Fruit fly (Drosophila melanogaster) whole organism, embryonic: ENCODE measurements around the gene CG13720.

ENCODE experiments used
- Ada2b ChIP-seq: fragments of 200-800 bp; sonication (Bioruptor generic); IDR thresholded peaks from 2 replicates; pipeline ENCODE4 v1.3.6; 2022; ENCODE audit warnings: missing biosample characterization, missing genetic modification characterization
- Adf1 ChIP-seq: fragments of 200-800 bp; sonication (Bioruptor generic); IDR thresholded peaks from 2 replicates; pipeline ENCODE4 v1.3.6; 2022; ENCODE audit warnings: missing biosample characterization, missing genetic modification characterization
- Awh ChIP-seq: fragments of 200-800 bp; sonication (Bioruptor generic); IDR thresholded peaks from 2 replicates; pipeline ENCODE4, ENCODE4 v1.3.6; 2022; ENCODE audit warnings: missing biosample characterization, missing genetic modification characterization
- BtbVII ChIP-seq: fragments of 200-800 bp; sonication (Bioruptor generic); optimal IDR thresholded peaks from 3 replicates; lab custom pipeline; 2017; ENCODE audit warnings: missing biosample characterization, mild to moderate bottlenecking, missing genetic modification characterization
- CG10462 ChIP-seq: fragments of 200-800 bp; sonication (Bioruptor generic); optimal IDR thresholded peaks from 2 replicates; lab custom pipeline; 2016; ENCODE audit warnings: missing biosample characterization, missing genetic modification characterization
- CG11398 ChIP-seq: fragments of 200-800 bp; sonication (Bioruptor generic); optimal IDR thresholded peaks from 2 replicates; lab custom pipeline; 2016; ENCODE audit warnings: missing biosample characterization, missing genetic modification characterization
- CG11504 ChIP-seq: fragments of 200-800 bp; sonication (Bioruptor generic); optimal IDR thresholded peaks from 3 replicates; lab custom pipeline; 2019; ENCODE audit warnings: missing biosample characterization, mild to moderate bottlenecking, missing genetic modification characterization, moderate library complexity
- CG11696 ChIP-seq: fragments of 200-800 bp; sonication (Bioruptor generic); IDR thresholded peaks from 2 replicates; pipeline ENCODE4 v1.3.6; 2022; ENCODE audit warnings: missing biosample characterization, missing genetic modification characterization
- CG13775 ChIP-seq: fragments of 200-800 bp; sonication (Bioruptor generic); optimal IDR thresholded peaks from 3 replicates; lab custom pipeline; 2017; ENCODE audit warnings: missing biosample characterization, mild to moderate bottlenecking, missing genetic modification characterization
- CG1603 ChIP-seq: fragments of 200-800 bp; sonication (Bioruptor generic); optimal IDR thresholded peaks from 2 replicates; lab custom pipeline; 2019; ENCODE audit warnings: missing biosample characterization, mild to moderate bottlenecking, missing genetic modification characterization, moderate library complexity
- CG1792 ChIP-seq: fragments of 200-800 bp; sonication (Bioruptor generic); optimal IDR thresholded peaks from 2 replicates; lab custom pipeline; 2016; ENCODE audit warnings: missing biosample characterization, missing genetic modification characterization
- CG2199 ChIP-seq: fragments of 200-800 bp; sonication (Bioruptor generic); IDR thresholded peaks from 3 replicates; pipeline ENCODE4 v1.3.6; 2022; ENCODE audit warnings: missing biosample characterization, missing genetic modification characterization
- CG2202 ChIP-seq: fragments of 200-800 bp; sonication (Bioruptor generic); optimal IDR thresholded peaks from 2 replicates; lab custom pipeline; 2018; ENCODE audit warnings: missing biosample characterization, mild to moderate bottlenecking, missing genetic modification characterization
- CG2875 ChIP-seq: fragments of 200-800 bp; sonication (Bioruptor generic); optimal IDR thresholded peaks from 2 replicates; lab custom pipeline; 2017; ENCODE audit warnings: missing biosample characterization, mild to moderate bottlenecking, missing genetic modification characterization, missing genetic modification reagents
- CG30431 ChIP-seq: fragments of 200-800 bp; sonication (Bioruptor generic); optimal IDR thresholded peaks from 2 replicates; lab custom pipeline; 2017; ENCODE audit warnings: missing biosample characterization, missing genetic modification characterization
- CG33213 ChIP-seq: fragments of 200-800 bp; sonication (Bioruptor generic); optimal IDR thresholded peaks from 3 replicates; lab custom pipeline; 2016; ENCODE audit warnings: missing biosample characterization, missing genetic modification characterization
- CG5180 ChIP-seq: fragments of 200-800 bp; sonication (Bioruptor generic); optimal IDR thresholded peaks from 3 replicates; lab custom pipeline; 2017; ENCODE audit warnings: missing biosample characterization, missing genetic modification characterization, mild to moderate bottlenecking, moderate library complexity, missing genetic modification reagents
- CG7928 ChIP-seq: fragments of 200-800 bp; sonication (Bioruptor generic); optimal IDR thresholded peaks from 2 replicates; lab custom pipeline; 2017; ENCODE audit warnings: missing biosample characterization, mild to moderate bottlenecking, missing genetic modification characterization
- CG7987 ChIP-seq: fragments of 200-800 bp; sonication (Bioruptor generic); optimal IDR thresholded peaks from 2 replicates; lab custom pipeline; 2018; ENCODE audit warnings: missing biosample characterization, mild to moderate bottlenecking, missing genetic modification characterization, moderate library complexity
- Deaf1 ChIP-seq: fragments of 200-800 bp; optimal IDR thresholded peaks from 3 replicates; lab custom pipeline; 2019; ENCODE audit warnings: missing biosample characterization, mild to moderate bottlenecking, missing genetic modification characterization, moderate library complexity
- Ets65A ChIP-seq: fragments of 200-800 bp; sonication (Bioruptor generic); peaks from one replicate; lab custom pipeline; 2016; ENCODE audit warnings: missing biosample characterization, missing genetic modification characterization
- Fer3 ChIP-seq: fragments of 200-800 bp; sonication (Bioruptor generic); optimal IDR thresholded peaks from 2 replicates; lab custom pipeline; 2018; ENCODE audit warnings: missing biosample characterization, mild to moderate bottlenecking, missing genetic modification characterization, moderate library complexity
- Gug ChIP-seq: fragments of 200-800 bp; sonication (Bioruptor generic); IDR thresholded peaks from 4 replicates; pipeline ENCODE4 v1.3.6; 2022; ENCODE audit warnings: missing biosample characterization, missing genetic modification characterization
- Hr39 ChIP-seq: fragments of >200 bp; optimal IDR thresholded peaks from 2 replicates; lab custom pipeline; 2017
- MESR4 ChIP-seq: fragments of 200-800 bp; sonication (Bioruptor generic); optimal IDR thresholded peaks from 2 replicates; lab custom pipeline; 2018; ENCODE audit warnings: missing biosample characterization, mild to moderate bottlenecking, missing genetic modification characterization, moderate library complexity
- Mrtf ChIP-seq: fragments of 200-800 bp; sonication (Bioruptor generic); IDR thresholded peaks from 3 replicates; pipeline ENCODE4 v1.3.6; 2022; ENCODE audit warnings: missing biosample characterization, missing genetic modification characterization
- NK7.1 ChIP-seq: fragments of 200-800 bp; sonication (Bioruptor generic); optimal IDR thresholded peaks from 3 replicates; lab custom pipeline; 2016; ENCODE audit warnings: missing biosample characterization, missing genetic modification characterization
- Neu2 ChIP-seq: fragments of 200-800 bp; sonication (Bioruptor generic); optimal IDR thresholded peaks from 3 replicates; lab custom pipeline; 2016; ENCODE audit warnings: missing biosample characterization, missing genetic modification characterization, borderline replicate concordance
- NfI ChIP-seq: fragments of 200-800 bp; sonication (Bioruptor generic); optimal IDR thresholded peaks from 3 replicates; lab custom pipeline; 2018; ENCODE audit warnings: missing biosample characterization, mild to moderate bottlenecking, missing genetic modification characterization, moderate library complexity
- Oaz ChIP-seq: fragments of 200-800 bp; sonication (Bioruptor generic); IDR thresholded peaks from 2 replicates; pipeline ENCODE4 v1.3.6; 2022; ENCODE audit warnings: missing biosample characterization, missing genetic modification characterization
- Poxn ChIP-seq: fragments of 200-800 bp; sonication (Bioruptor generic); IDR thresholded peaks from 2 replicates; pipeline ENCODE4 v1.3.6; 2022; ENCODE audit warnings: missing biosample characterization, missing genetic modification characterization
- Sox100B ChIP-seq: fragments of 200-800 bp; sonication (Bioruptor generic); optimal IDR thresholded peaks from 3 replicates; lab custom pipeline; 2018; ENCODE audit warnings: missing biosample characterization, mild to moderate bottlenecking, missing genetic modification characterization
- Sox102F ChIP-seq: fragments of 200-800 bp; sonication (Bioruptor generic); optimal IDR thresholded peaks from 2 replicates; lab custom pipeline; 2018; ENCODE audit warnings: missing biosample characterization, mild to moderate bottlenecking, missing genetic modification characterization, moderate library complexity
- ase ChIP-seq: fragments of 200-800 bp; sonication (Bioruptor generic); IDR thresholded peaks from 3 replicates; pipeline ENCODE4 v1.3.6; 2022; ENCODE audit warnings: missing biosample characterization, missing genetic modification characterization
- bbx ChIP-seq: fragments of 200-800 bp; sonication (Bioruptor generic); IDR thresholded peaks from 2 replicates; pipeline ENCODE4 v1.3.6; 2022; ENCODE audit warnings: missing biosample characterization, missing genetic modification characterization; ENCODE audit not compliant: partially characterized antibody
- bigmax ChIP-seq: fragments of 200-800 bp; sonication (Bioruptor generic); optimal IDR thresholded peaks from 2 replicates; lab custom pipeline; 2018; ENCODE audit warnings: missing biosample characterization, mild to moderate bottlenecking, missing genetic modification characterization
- bowl ChIP-seq: fragments of 200-800 bp; sonication (Bioruptor generic); IDR thresholded peaks from 2 replicates; pipeline ENCODE4 v1.3.6; 2022; ENCODE audit warnings: missing biosample characterization, missing genetic modification characterization
- cato ChIP-seq: fragments of 200-800 bp; sonication (Bioruptor generic); optimal IDR thresholded peaks from 2 replicates; lab custom pipeline; 2016; ENCODE audit warnings: missing biosample characterization, missing genetic modification characterization, borderline replicate concordance
- dati ChIP-seq: fragments of 200-800 bp; sonication (Bioruptor generic); IDR thresholded peaks from 2 replicates; pipeline ENCODE4 v1.3.6; 2022; ENCODE audit warnings: missing biosample characterization, missing genetic modification characterization
- dimm ChIP-seq: fragments of 200-800 bp; sonication (Bioruptor generic); IDR thresholded peaks from 2 replicates; pipeline ENCODE4 v1.3.6; 2022; ENCODE audit warnings: missing biosample characterization, missing genetic modification characterization
- gcm ChIP-seq: fragments of 200-800 bp; sonication (Bioruptor generic); optimal IDR thresholded peaks from 2 replicates; lab custom pipeline; 2019; ENCODE audit warnings: missing biosample characterization, mild to moderate bottlenecking, missing genetic modification characterization, moderate library complexity
- mld ChIP-seq: fragments of 200-800 bp; sonication (Bioruptor generic); IDR thresholded peaks from 3 replicates; pipeline ENCODE4 v1.3.6; 2022; ENCODE audit warnings: missing biosample characterization, missing genetic modification characterization; ENCODE audit not compliant: partially characterized antibody
- nerfin-2 ChIP-seq: fragments of 200-800 bp; sonication (Bioruptor generic); IDR thresholded peaks from 2 replicates; pipeline ENCODE4 v1.3.6; 2022; ENCODE audit warnings: missing biosample characterization, missing genetic modification characterization; ENCODE audit not compliant: partially characterized antibody
- phol ChIP-seq: fragments of 200-800 bp; sonication (Bioruptor generic); optimal IDR thresholded peaks from 3 replicates; lab custom pipeline; 2018; ENCODE audit warnings: missing biosample characterization, mild to moderate bottlenecking, missing genetic modification characterization, moderate library complexity
- ro ChIP-seq: fragments of 200-800 bp; sonication (Bioruptor generic); IDR thresholded peaks from 2 replicates; pipeline ENCODE4 v1.3.6; 2022; ENCODE audit warnings: missing biosample characterization, missing genetic modification characterization
- run ChIP-seq: fragments of 200-800 bp; sonication (Bioruptor generic); optimal IDR thresholded peaks from 3 replicates; lab custom pipeline; 2018; ENCODE audit warnings: missing biosample characterization, mild to moderate bottlenecking, missing genetic modification characterization
- sc ChIP-seq, 3 experiments: fragments of >200 bp in 2 of 3; fragments of 200-800 bp in 1 of 3; sonication (Bioruptor generic) in 1 of 3; optimal IDR thresholded peaks; 2 replicates in 2 of 3; 3 replicates in 1 of 3; lab custom pipeline; 2017; ENCODE audit warnings: mild to moderate bottlenecking in 1 of 3, missing biosample characterization in 1 of 3, missing genetic modification characterization in 1 of 3, missing genetic modification reagents in 1 of 3
- toy ChIP-seq: fragments of 200-800 bp; sonication (Bioruptor generic); IDR thresholded peaks from 2 replicates; pipeline ENCODE4 v1.3.6; 2022; ENCODE audit warnings: missing biosample characterization, missing genetic modification characterization
- tup ChIP-seq: fragments of 200-800 bp; sonication (Bioruptor generic); optimal IDR thresholded peaks from 2 replicates; lab custom pipeline; 2016; ENCODE audit warnings: missing biosample characterization, mild to moderate bottlenecking, missing genetic modification characterization, moderate library complexity
- tx ChIP-seq: fragments of 200-800 bp; sonication (Bioruptor generic); optimal IDR thresholded peaks from 2 replicates; lab custom pipeline; 2016; ENCODE audit warnings: missing biosample characterization, missing genetic modification characterization
- unpg ChIP-seq: fragments of 200-800 bp; sonication (Bioruptor generic); optimal IDR thresholded peaks from 3 replicates; lab custom pipeline; 2018; ENCODE audit warnings: missing biosample characterization, mild to moderate bottlenecking, missing genetic modification characterization, moderate library complexity

Gene CG13720

DNA sequence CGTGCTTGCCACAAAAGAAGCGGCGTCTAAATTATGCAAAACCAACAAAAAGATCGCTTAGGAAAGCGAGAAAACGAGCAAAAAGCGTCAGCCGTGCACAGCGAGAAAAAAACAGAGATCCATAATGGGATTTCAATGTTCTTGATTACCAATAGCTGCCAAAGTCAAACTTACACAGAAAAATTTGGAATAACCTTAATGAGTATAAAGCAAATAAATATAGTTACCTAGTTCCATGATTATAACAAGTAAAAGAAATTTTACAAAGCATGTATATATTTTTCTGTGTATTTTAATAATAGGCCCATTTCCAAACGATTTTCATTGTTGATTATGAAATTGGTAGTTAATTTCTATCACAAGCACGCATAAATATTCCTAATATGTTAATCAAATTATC is 33.6 kb upstream of the CG13720 start (continued):
- no peak for TF ChIP-seq NK7.1 (GFP tag; lab: Kevin White, UChicago)
- no peak for TF ChIP-seq CG13775 (GFP tag; lab: Kevin White, UChicago)
- no peak for TF ChIP-seq Poxn (GFP tag; lab: Robert Waterston, UW)
- TF ChIP-seq Hr39 (lab: Kevin White, UChicago), result no peak
- TF ChIP-seq CG11504 (tag; lab: Kevin White, UChicago), result peak; percentile 81
- no peak for TF ChIP-seq NfI (GFP tag; lab: Kevin White, UChicago)
- TF ChIP-seq BtbVII (GFP tag; lab: Kevin White, UChicago), result no peak
- no peak for TF ChIP-seq toy (GFP tag; lab: Robert Waterston, UW)
- peak; percentile 68 for TF ChIP-seq Sox100B
- TF ChIP-seq Fer3 (tag; lab: Kevin White, UChicago), result peak; percentile 23
- TF ChIP-seq Neu2, result no peak
- no peak for TF ChIP-seq tup (GFP tag; lab: Kevin White, UChicago)
- peak; percentile 18 for TF ChIP-seq gcm (GFP tag; lab: Kevin White, UChicago)
- TF ChIP-seq mld (GFP tag; lab: Robert Waterston, UW), result no peak
- TF ChIP-seq dati (GFP tag; lab: Robert Waterston, UW), result no peak
- TF ChIP-seq CG7987 (GFP tag; lab: Kevin White, UChicago), result no peak
- TF ChIP-seq CG2202 (tag; lab: Kevin White, UChicago), result no peak
- TF ChIP-seq Adf1 (GFP tag; lab: Robert Waterston, UW), result no peak
- peak; percentile 1 for TF ChIP-seq CG2875 (GFP tag; lab: Kevin White, UChicago)
- no peak for TF ChIP-seq CG33213 (GFP tag; lab: Kevin White, UChicago)
- TF ChIP-seq CG11398 (GFP tag; lab: Kevin White, UChicago), result no peak
- TF ChIP-seq Deaf1 (tag; lab: Kevin White, UChicago), result no peak
- TF ChIP-seq sc (optimal IDR thresholded peaks at IDR 0.05; lab: Kevin White, UChicago), result no peak
- TF ChIP-seq sc (GFP tag; optimal IDR thresholded peaks at IDR 0.05; lab: Kevin White, UChicago), result no peak
- TF ChIP-seq MESR4 (GFP tag; lab: Kevin White, UChicago), result no peak
- TF ChIP-seq CG1792, result no peak
- TF ChIP-seq bowl, result no peak
- no peak for TF ChIP-seq CG2199 (GFP tag; lab: Robert Waterston, UW)
- TF ChIP-seq ase (GFP tag; lab: Robert Waterston, UW), result 0 out of 3 replicates have a peak, but pooled peaks have one; percentile 41
- no peak for TF ChIP-seq nerfin-2 (GFP tag; lab: Robert Waterston, UW)
- TF ChIP-seq Ets65A (GFP tag; lab: Kevin White, UChicago), result no peak
- no peak for TF ChIP-seq ro (GFP tag; lab: Robert Waterston, UW)
- TF ChIP-seq CG10462 (GFP tag; lab: Kevin White, UChicago), result no peak
- TF ChIP-seq CG1603, result peak; percentile 23
- no peak for TF ChIP-seq run (tag; lab: Kevin White, UChicago)
- TF ChIP-seq Ada2b (GFP tag; lab: Robert Waterston, UW), result peak; percentile 41; the same call in 1 of the 2 replicates
- peak; percentile 75 for TF ChIP-seq Sox102F (GFP tag; lab: Kevin White, UChicago)
- TF ChIP-seq Oaz (GFP tag; lab: Robert Waterston, UW), result no peak
- TF ChIP-seq CG5180, result peak; percentile 27
- TF ChIP-seq CG11696 (GFP tag; lab: Robert Waterston, UW), result no peak
- TF ChIP-seq cato (GFP tag; lab: Kevin White, UChicago), result no peak
- no peak for TF ChIP-seq CG30431 (GFP tag; lab: Kevin White, UChicago)
- no peak for TF ChIP-seq CG7928 (GFP tag; lab: Kevin White, UChicago)
- TF ChIP-seq bbx, result no peak
- TF ChIP-seq Awh, result peak; percentile 74
- TF ChIP-seq unpg (GFP tag; lab: Kevin White, UChicago), result peak; percentile 53
- TF ChIP-seq Gug, result no peak
- 0 out of 3 replicates have a peak, but pooled peaks have one; percentile 15 for TF ChIP-seq Mrtf
- TF ChIP-seq bigmax (GFP tag; lab: Kevin White, UChicago), result no peak
- no peak for TF ChIP-seq tx (GFP tag; lab: Kevin White, UChicago)
- TF ChIP-seq dimm (GFP tag; lab: Robert Waterston, UW), result no peak
- peak; percentile 63 for TF ChIP-seq phol (tag; lab: Kevin White, UChicago)
